Fruit fly (Drosophila melanogaster) whole organism, embryonic: ENCODE measurements around the gene trr.
A peak's percentile ranks its signal among the peaks of the same experiment; 100 is the strongest.

Source experiments
- ATbp ChIP-seq: fragments of 200-800 bp; sonication (Bioruptor generic); optimal IDR thresholded peaks from 2 replicates; lab custom pipeline; 2017; ENCODE audit warnings: missing biosample characterization, mild to moderate bottlenecking, missing genetic modification characterization, missing genetic modification reagents
- Aef1 ChIP-seq: fragments of 200-800 bp; sonication (Bioruptor generic); IDR thresholded peaks from 3 replicates; pipeline ENCODE4 v1.3.6; 2022; ENCODE audit warnings: missing biosample characterization, missing genetic modification characterization
- Atf-2 ChIP-seq: fragments of 200-800 bp; sonication (Bioruptor generic); optimal IDR thresholded peaks from 2 replicates; lab custom pipeline; 2016; ENCODE audit warnings: missing biosample characterization, missing genetic modification characterization
- Blimp-1 ChIP-seq: fragments of 200-800 bp; sonication (Bioruptor generic); optimal IDR thresholded peaks from 3 replicates; lab custom pipeline; 2018; ENCODE audit warnings: missing biosample characterization, missing genetic modification characterization, mild to moderate bottlenecking, moderate library complexity, missing genetic modification reagents
- BtbVII ChIP-seq: fragments of 200-800 bp; sonication (Bioruptor generic); optimal IDR thresholded peaks from 3 replicates; lab custom pipeline; 2017; ENCODE audit warnings: missing biosample characterization, mild to moderate bottlenecking, missing genetic modification characterization
- CG12769 ChIP-seq: fragments of 200-800 bp; sonication (Bioruptor generic); optimal IDR thresholded peaks from 2 replicates; lab custom pipeline; 2019; ENCODE audit warnings: missing biosample characterization, mild to moderate bottlenecking, missing genetic modification characterization, moderate library complexity
- CG17328 ChIP-seq: fragments of 200-800 bp; sonication (Bioruptor generic); IDR thresholded peaks from 2 replicates; pipeline ENCODE4 v1.3.6; 2022; ENCODE audit warnings: missing biosample characterization, missing genetic modification characterization
- CG17568 ChIP-seq: fragments of 200-800 bp; sonication (Bioruptor generic); optimal IDR thresholded peaks from 2 replicates; lab custom pipeline; 2018; ENCODE audit warnings: missing biosample characterization, mild to moderate bottlenecking, missing genetic modification characterization, moderate library complexity
- CG17612 ChIP-seq: fragments of 200-800 bp; sonication (Bioruptor generic); IDR thresholded peaks from 2 replicates; pipeline ENCODE4 v1.3.6; 2022; ENCODE audit warnings: missing biosample characterization, missing genetic modification characterization
- CG2202 ChIP-seq: fragments of 200-800 bp; sonication (Bioruptor generic); optimal IDR thresholded peaks from 2 replicates; lab custom pipeline; 2018; ENCODE audit warnings: missing biosample characterization, mild to moderate bottlenecking, missing genetic modification characterization
- CG34224 ChIP-seq: fragments of 200-800 bp; sonication (Bioruptor generic); IDR thresholded peaks from 3 replicates; pipeline ENCODE4 v1.3.6; 2022; ENCODE audit warnings: missing biosample characterization, missing genetic modification characterization; ENCODE audit not compliant: partially characterized antibody
- CG3726 ChIP-seq: fragments of 200-800 bp; sonication (Bioruptor generic); IDR thresholded peaks from 3 replicates; pipeline ENCODE4, ENCODE4 v1.3.6; 2022; ENCODE audit warnings: missing biosample characterization, missing genetic modification characterization
- CG3838 ChIP-seq: fragments of 200-800 bp; sonication (Bioruptor generic); optimal IDR thresholded peaks from 3 replicates; lab custom pipeline; 2016; ENCODE audit warnings: missing biosample characterization, missing genetic modification characterization
- CG4424 ChIP-seq: fragments of 200-800 bp; sonication (Bioruptor generic); optimal IDR thresholded peaks from 3 replicates; lab custom pipeline; 2016; ENCODE audit warnings: missing biosample characterization, missing genetic modification characterization
- CG6813 ChIP-seq: fragments of 200-800 bp; sonication (Bioruptor generic); optimal IDR thresholded peaks from 2 replicates; lab custom pipeline; 2017; ENCODE audit warnings: missing biosample characterization, missing genetic modification characterization, mild to moderate bottlenecking, moderate library complexity, missing genetic modification reagents
- CG7372 ChIP-seq: fragments of 200-800 bp; sonication (Bioruptor generic); IDR thresholded peaks from 2 replicates; pipeline ENCODE4 v1.3.6; 2022; ENCODE audit warnings: missing biosample characterization, missing genetic modification characterization
- CG8478 ChIP-seq: fragments of >200 bp; optimal IDR thresholded peaks from 2 replicates; lab custom pipeline; 2018
- CTCF ChIP-seq: fragments of 200-800 bp; sonication (Bioruptor generic); optimal IDR thresholded peaks from 2 replicates; lab custom pipeline; 2017; ENCODE audit warnings: missing biosample characterization, mild to moderate bottlenecking, missing genetic modification characterization, moderate library complexity
- D ChIP-seq, 2 experiments: fragments of 200-800 bp in 1 of 2; fragments of >200 bp in 1 of 2; sonication (Bioruptor generic) in 1 of 2; optimal IDR thresholded peaks; 2 replicates in 1 of 2; 3 replicates in 1 of 2; lab custom pipeline; 2017; ENCODE audit warnings: mild to moderate bottlenecking in 1 of 2, missing biosample characterization in 1 of 2, missing genetic modification characterization in 1 of 2, missing genetic modification reagents in 1 of 2
- Deaf1 ChIP-seq: fragments of 200-800 bp; optimal IDR thresholded peaks from 3 replicates; lab custom pipeline; 2019; ENCODE audit warnings: missing biosample characterization, mild to moderate bottlenecking, missing genetic modification characterization, moderate library complexity
- Dp ChIP-seq: fragments of 200-800 bp; sonication (Bioruptor generic); optimal IDR thresholded peaks from 2 replicates; lab custom pipeline; 2018; ENCODE audit warnings: missing biosample characterization, mild to moderate bottlenecking, missing genetic modification characterization, moderate library complexity
- ERR ChIP-seq: fragments of 200-800 bp; sonication (Bioruptor generic); optimal IDR thresholded peaks from 2 replicates; lab custom pipeline; 2016; ENCODE audit warnings: missing biosample characterization, missing genetic modification characterization
- Ets65A ChIP-seq: fragments of 200-800 bp; sonication (Bioruptor generic); peaks from one replicate; lab custom pipeline; 2016; ENCODE audit warnings: missing biosample characterization, missing genetic modification characterization
- Ets97D ChIP-seq: fragments of 200-800 bp; sonication (Bioruptor generic); optimal IDR thresholded peaks from 3 replicates; lab custom pipeline; 2016; ENCODE audit warnings: missing biosample characterization, missing genetic modification characterization
- HLH54F ChIP-seq: fragments of 200-800 bp; sonication (Bioruptor generic); optimal IDR thresholded peaks from 3 replicates; lab custom pipeline; 2016; ENCODE audit warnings: missing biosample characterization, missing genetic modification characterization
- NFAT ChIP-seq: fragments of 200-800 bp; sonication (Bioruptor generic); IDR thresholded peaks from 2 replicates; pipeline ENCODE4 v1.3.6; 2022; ENCODE audit warnings: missing biosample characterization, missing genetic modification characterization
- Tbp ChIP-seq: fragments of >200 bp; optimal IDR thresholded peaks from 2 replicates; lab custom pipeline; 2018; ENCODE audit warnings: missing biosample characterization, missing genetic modification characterization
- Vsx1 ChIP-seq: fragments of 200-800 bp; sonication (Bioruptor generic); optimal IDR thresholded peaks from 2 replicates; lab custom pipeline; 2017; ENCODE audit warnings: missing biosample characterization, mild to moderate bottlenecking, missing genetic modification characterization, missing genetic modification reagents
- YL-1 ChIP-seq: fragments of 200-800 bp; sonication (Bioruptor generic); optimal IDR thresholded peaks from 3 replicates; lab custom pipeline; 2017; ENCODE audit warnings: missing biosample characterization, mild to moderate bottlenecking, missing genetic modification characterization
- bigmax ChIP-seq: fragments of 200-800 bp; sonication (Bioruptor generic); optimal IDR thresholded peaks from 2 replicates; lab custom pipeline; 2018; ENCODE audit warnings: missing biosample characterization, mild to moderate bottlenecking, missing genetic modification characterization
- br ChIP-seq: fragments of >200 bp; optimal IDR thresholded peaks from 2 replicates; lab custom pipeline; 2017
- crp ChIP-seq, 2 experiments: fragments of 200-800 bp; sonication (Bioruptor generic); optimal IDR thresholded peaks; 2 replicates in 1 of 2; 3 replicates in 1 of 2; lab custom pipeline; 2017; ENCODE audit warnings: missing biosample characterization in 2 of 2, missing genetic modification characterization in 2 of 2, mild to moderate bottlenecking in 1 of 2, moderate library complexity in 1 of 2
- dm ChIP-seq: fragments of 200-800 bp; sonication (Bioruptor generic); optimal IDR thresholded peaks from 3 replicates; lab custom pipeline; 2016; ENCODE audit warnings: missing biosample characterization, missing genetic modification characterization
- emc ChIP-seq: fragments of 200-800 bp; sonication (Bioruptor generic); optimal IDR thresholded peaks from 2 replicates; lab custom pipeline; 2016; ENCODE audit warnings: missing biosample characterization, missing genetic modification characterization
- eyg ChIP-seq: fragments of 200-800 bp; sonication (Bioruptor generic); optimal IDR thresholded peaks from 3 replicates; lab custom pipeline; 2016; ENCODE audit warnings: missing biosample characterization, missing genetic modification characterization
- ftz-f1 ChIP-seq: fragments of 200-800 bp; sonication (Bioruptor generic); optimal IDR thresholded peaks from 2 replicates; lab custom pipeline; 2016; ENCODE audit warnings: missing biosample characterization, missing genetic modification characterization
- gsb-n ChIP-seq: fragments of 200-800 bp; sonication (Bioruptor generic); optimal IDR thresholded peaks from 3 replicates; lab custom pipeline; 2018; ENCODE audit warnings: missing biosample characterization, mild to moderate bottlenecking, missing genetic modification characterization
- hkb ChIP-seq, 2 experiments: fragments of 200-800 bp in 1 of 2; fragments of >200 bp in 1 of 2; sonication (Bioruptor generic) in 1 of 2; IDR thresholded peaks in 1 of 2; optimal IDR thresholded peaks in 1 of 2; 2 replicates each; pipeline versions ENCODE4 v1.3.6 to Lab custom; 2017 to 2022; ENCODE audit warnings: missing biosample characterization in 1 of 2, missing genetic modification characterization in 1 of 2
- luna ChIP-seq: fragments of 200-800 bp; sonication (Bioruptor generic); optimal IDR thresholded peaks from 2 replicates; lab custom pipeline; 2016; ENCODE audit warnings: missing biosample characterization, missing genetic modification characterization
- nau ChIP-seq: fragments of 200-800 bp; sonication (Bioruptor generic); optimal IDR thresholded peaks from 3 replicates; lab custom pipeline; 2017; ENCODE audit warnings: missing biosample characterization, mild to moderate bottlenecking, missing genetic modification characterization, missing genetic modification reagents
- pan ChIP-seq, 4 experiments: fragments of >200 bp in 3 of 4; fragments of 200-800 bp in 1 of 4; sonication (Bioruptor generic) in 1 of 4; optimal IDR thresholded peaks in 3 of 4; IDR thresholded peaks in 1 of 4; 2 replicates each; pipeline versions ENCODE4 v1.3.6 to Lab custom; 2017 to 2022; ENCODE audit warnings: missing biosample characterization in 2 of 4, missing genetic modification characterization in 2 of 4, mixed read lengths in 1 of 4
- repo ChIP-seq: fragments of 200-800 bp; sonication (Bioruptor generic); optimal IDR thresholded peaks from 2 replicates; lab custom pipeline; 2016; ENCODE audit warnings: missing biosample characterization, missing genetic modification characterization
- ro ChIP-seq: fragments of 200-800 bp; sonication (Bioruptor generic); IDR thresholded peaks from 2 replicates; pipeline ENCODE4 v1.3.6; 2022; ENCODE audit warnings: missing biosample characterization, missing genetic modification characterization
- sob ChIP-seq: fragments of 200-800 bp; sonication (Bioruptor generic); IDR thresholded peaks from 2 replicates; pipeline ENCODE4 v1.3.6; 2022; ENCODE audit warnings: missing biosample characterization, missing genetic modification characterization
- ssp ChIP-seq: fragments of 200-800 bp; sonication (Bioruptor generic); IDR thresholded peaks from 2 replicates; pipeline ENCODE4 v1.3.6; 2022; ENCODE audit warnings: missing biosample characterization, missing genetic modification characterization
- trh ChIP-seq: fragments of 200-800 bp; sonication (Bioruptor generic); optimal IDR thresholded peaks from 2 replicates; lab custom pipeline; 2016; ENCODE audit warnings: missing biosample characterization, missing genetic modification characterization
- tup ChIP-seq: fragments of 200-800 bp; sonication (Bioruptor generic); optimal IDR thresholded peaks from 2 replicates; lab custom pipeline; 2016; ENCODE audit warnings: missing biosample characterization, mild to moderate bottlenecking, missing genetic modification characterization, moderate library complexity
- vnd ChIP-seq: fragments of 200-800 bp; sonication (Bioruptor generic); IDR thresholded peaks from 3 replicates; pipeline ENCODE4 v1.3.6; 2022; ENCODE audit warnings: missing biosample characterization, missing genetic modification characterization; ENCODE audit not compliant: partially characterized antibody
- zen2 ChIP-seq: fragments of 200-800 bp; sonication (Bioruptor generic); IDR thresholded peaks from 3 replicates; pipeline ENCODE4 v1.3.6; 2022; ENCODE audit warnings: missing biosample characterization, missing genetic modification characterization; ENCODE audit not compliant: partially characterized antibody
- zfh1 ChIP-seq: fragments of 200-800 bp; sonication (Bioruptor generic); IDR thresholded peaks from 3 replicates; pipeline ENCODE4 v1.3.6; 2022; ENCODE audit warnings: missing biosample characterization, missing genetic modification characterization

Gene trr

DNA sequence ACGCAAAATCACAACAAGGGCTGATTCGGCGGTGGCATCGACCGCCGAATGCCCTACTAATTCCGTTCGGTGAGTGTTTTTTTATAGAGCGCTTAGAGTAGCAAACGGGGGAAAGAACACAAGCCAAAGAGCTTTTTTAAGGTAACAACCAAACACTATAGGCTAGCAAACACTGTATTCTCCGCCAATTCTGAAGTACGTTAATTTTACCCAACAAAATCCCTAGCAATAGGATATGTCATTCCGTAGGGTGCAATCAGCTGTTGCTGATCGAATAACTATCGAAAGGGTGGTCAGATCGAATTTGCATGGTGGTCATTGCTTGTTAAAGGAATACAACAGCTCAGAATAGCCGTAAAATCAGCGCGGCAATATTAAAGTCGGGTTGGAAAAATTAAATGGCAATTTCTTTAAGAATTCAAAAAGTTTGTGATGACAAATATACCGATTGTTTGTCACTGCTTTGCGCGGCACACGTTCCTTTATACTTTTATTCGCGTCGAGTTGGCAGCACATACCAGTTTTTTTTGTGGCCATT, 18.0 kb upstream of the trr start, which contains the start of gene mip130 (continued):
- TF ChIP-seq D (optimal IDR thresholded peaks at IDR 0.05; lab: Kevin White, UChicago): no peak
- no peak for TF ChIP-seq D (GFP tag; optimal IDR thresholded peaks at IDR 0.05; lab: Kevin White, UChicago)
- TF ChIP-seq hkb (optimal IDR thresholded peaks at IDR 0.05; lab: Kevin White, UChicago): peak; percentile 56
- TF ChIP-seq hkb (GFP tag; IDR thresholded peaks at IDR 0.05; lab: Robert Waterston, UW): peak; percentile 63; the same call in 1 of the 2 replicates
- no peak for TF ChIP-seq trh (GFP tag; lab: Kevin White, UChicago)
- no peak for TF ChIP-seq CG8478 (lab: Kevin White, UChicago)
- peak; percentile 81 for TF ChIP-seq CG34224 (GFP tag; lab: Robert Waterston, UW)
- peak; percentile 15 for TF ChIP-seq Deaf1 (tag; lab: Kevin White, UChicago)
- TF ChIP-seq nau: no peak
- peak; percentile 61; the same call in 1 of the 3 replicates for TF ChIP-seq zen2
- TF ChIP-seq YL-1 (GFP tag; lab: Kevin White, UChicago): no peak
- peak; percentile 16 for TF ChIP-seq emc (GFP tag; lab: Kevin White, UChicago)
- peak; percentile 53 for TF ChIP-seq ATbp (GFP tag; lab: Kevin White, UChicago)
- no peak for TF ChIP-seq bigmax (GFP tag; lab: Kevin White, UChicago)
- no peak for TF ChIP-seq tup (GFP tag; lab: Kevin White, UChicago)
- TF ChIP-seq Blimp-1 (GFP tag; lab: Kevin White, UChicago): peak; percentile 18
- peak; percentile 52; the same call in 2 of the 3 replicates for TF ChIP-seq Aef1 (GFP tag; lab: Robert Waterston, UW)
- TF ChIP-seq sob: peak; percentile 64; the same call in 1 of the 2 replicates
- no peak for TF ChIP-seq pan (optimal IDR thresholded peaks at IDR 0.05; lab: Kevin White, UChicago)
- TF ChIP-seq pan (GFP tag; optimal IDR thresholded peaks at IDR 0.05 in 1 of 2, IDR thresholded peaks at IDR 0.05 in 1 of 2): peak in 1 of 2 experiments; percentile 60
- TF ChIP-seq ssp (GFP tag; lab: Robert Waterston, UW): peak; percentile 42; the same call in 1 of the 2 replicates
- no peak for TF ChIP-seq CG17568
- no peak for TF ChIP-seq CG3838
- TF ChIP-seq Atf-2 (GFP tag; lab: Kevin White, UChicago): no peak
- TF ChIP-seq Ets97D: peak; percentile 24
- no peak for TF ChIP-seq ro (GFP tag; lab: Robert Waterston, UW)
- TF ChIP-seq NFAT (GFP tag; lab: Robert Waterston, UW): peak; percentile 32; the same call in 1 of the 2 replicates
- TF ChIP-seq crp (GFP tag; optimal IDR thresholded peaks at IDR 0.05; lab: Kevin White, UChicago): peak; percentile 35 to 85
- TF ChIP-seq eyg: no peak
- no peak for TF ChIP-seq CG17612 (GFP tag; lab: Robert Waterston, UW)
- TF ChIP-seq Dp (GFP tag; lab: Kevin White, UChicago): peak; percentile 33
- TF ChIP-seq zfh1 (GFP tag; lab: Robert Waterston, UW): 0 out of 3 replicates have a peak, but pooled peaks have one; percentile 37
- TF ChIP-seq repo (GFP tag; lab: Kevin White, UChicago): no peak
- peak; percentile 35 for TF ChIP-seq CG4424 (GFP tag; lab: Kevin White, UChicago)
- no peak for TF ChIP-seq Vsx1 (GFP tag; lab: Kevin White, UChicago)
- peak; percentile 67; the same call in 2 of the 3 replicates for TF ChIP-seq vnd (GFP tag; lab: Robert Waterston, UW)
- peak; percentile 4 for TF ChIP-seq dm (GFP tag; lab: Kevin White, UChicago)
- TF ChIP-seq CG2202 (tag; lab: Kevin White, UChicago): no peak
- TF ChIP-seq HLH54F (GFP tag; lab: Kevin White, UChicago): peak; percentile 3
- TF ChIP-seq ftz-f1: no peak
- no peak for TF ChIP-seq CTCF (GFP tag; lab: Kevin White, UChicago)
- peak; percentile 25 for TF ChIP-seq gsb-n (tag; lab: Kevin White, UChicago)
- no peak for TF ChIP-seq CG3726
- no peak for TF ChIP-seq br (lab: Kevin White, UChicago)
- 0 out of 2 replicates have a peak, but pooled peaks have one; percentile 30 for TF ChIP-seq CG7372 (GFP tag; lab: Robert Waterston, UW)
- no peak for TF ChIP-seq CG6813 (GFP tag; lab: Kevin White, UChicago)
- TF ChIP-seq CG12769 (tag; lab: Kevin White, UChicago): no peak
- no peak for TF ChIP-seq BtbVII (GFP tag; lab: Kevin White, UChicago)
- no peak for TF ChIP-seq CG17328 (GFP tag; lab: Robert Waterston, UW)
- TF ChIP-seq luna (GFP tag; lab: Kevin White, UChicago): no peak
- no peak for TF ChIP-seq Tbp (GFP tag; lab: Kevin White, UChicago)
- peak; percentile 88 for TF ChIP-seq Ets65A (GFP tag; lab: Kevin White, UChicago)
- TF ChIP-seq ERR (GFP tag; lab: Kevin White, UChicago): peak; percentile 16
